Worm (Caenorhabditis elegans) whole organism, L4/young adult: ENCODE results near the gene C15C8.6.
A peak's percentile ranks its signal among the peaks of the same experiment; 100 is the strongest.

ENCODE experiments used
- W03F9.2 ChIP-seq: fragments of 150-350 bp; optimal IDR thresholded peaks from 2 replicates; lab custom pipeline; 2014; ENCODE audit warnings: missing biosample characterization, missing genetic modification characterization
- dao-5 ChIP-seq: sonication (generic microtip); optimal IDR thresholded peaks from 2 replicates; lab custom pipeline; 2016; ENCODE audit warnings: missing genotype, missing genetic modification characterization, moderate library complexity, missing compliant biosample characterization
- him-1 ChIP-seq: sonication (generic microtip); optimal IDR thresholded peaks from 2 replicates; lab custom pipeline; 2016; ENCODE audit warnings: missing genotype, missing genetic modification reagents, missing genetic modification characterization, missing compliant biosample characterization

Gene C15C8.6

ce11 chrV:12751495-12752050 lies at the start of gene C15C8.6:
Gene C15C8.6 (minus strand): TSS chrV:12751545.
- no peak for TF ChIP-seq dao-5
- TF ChIP-seq W03F9.2: no peak
- no peak for TF ChIP-seq him-1

- no peak for TF ChIP-seq dao-5
- no peak for TF ChIP-seq him-1
- TF ChIP-seq W03F9.2: no peak
Measured at ce11 chrV:12800171-12800570, 48.8 kb upstream of the C15C8.6 start, which contains the start of gene ugt-3. Gene ugt-3 (minus strand): TSS chrV:12800271.

ce11 chrV:12797992-12798391 lies 46.6 kb upstream of the C15C8.6 start, which contains the start of gene ugt-6:
Gene ugt-6 (minus strand): TSS chrV:12798224.
- TF ChIP-seq W03F9.2: no peak

DNA sequence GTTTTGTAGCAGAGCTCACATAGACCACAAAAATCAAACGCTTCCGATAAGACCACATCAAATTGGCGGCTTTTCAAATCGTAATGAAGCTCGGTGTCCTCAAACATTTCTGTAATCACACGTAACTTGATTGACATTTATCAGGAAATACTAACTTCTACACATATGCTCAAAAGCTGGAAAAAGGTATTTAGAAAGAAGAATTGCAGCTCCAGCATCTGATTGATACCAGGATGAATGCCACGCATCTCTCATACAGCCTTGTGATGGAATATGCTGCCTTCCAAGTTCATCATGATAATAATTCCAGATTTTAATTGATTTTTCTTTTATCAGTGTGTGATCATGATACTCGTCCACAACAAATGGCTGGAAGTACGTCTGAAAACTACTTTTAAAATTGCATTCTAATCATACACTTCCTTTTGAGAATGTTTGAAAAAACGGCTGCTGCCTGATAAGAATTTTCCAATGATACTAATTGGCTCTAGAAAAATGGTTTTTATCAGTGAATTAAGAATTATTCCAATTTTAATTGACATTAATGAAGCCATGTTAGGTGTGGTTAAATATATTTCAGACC lies 45.7 kb upstream of the C15C8.6 start:
- no peak for TF ChIP-seq W03F9.2
- no peak for TF ChIP-seq him-1
- TF ChIP-seq dao-5: no peak

ce11 chrV:12795927-12796326 lies 44.6 kb upstream of the C15C8.6 start:
- TF ChIP-seq him-1 (no peak), dao-5 (no peak), W03F9.2 (no peak)

ce11 chrV:12795196-12795595 lies 43.9 kb upstream of the C15C8.6 start, which contains the start of gene ugt-4:
Gene ugt-4 (minus strand): TSS chrV:12795336.
- TF ChIP-seq dao-5 (no peak), him-1 (no peak), W03F9.2 (no peak)

ce11 chrV:12792752-12793151 lies 41.4 kb upstream of the C15C8.6 start, which contains the start of gene ugt-5:
Gene ugt-5 (minus strand): TSS chrV:12792965.
- TF ChIP-seq dao-5: no peak

DNA sequence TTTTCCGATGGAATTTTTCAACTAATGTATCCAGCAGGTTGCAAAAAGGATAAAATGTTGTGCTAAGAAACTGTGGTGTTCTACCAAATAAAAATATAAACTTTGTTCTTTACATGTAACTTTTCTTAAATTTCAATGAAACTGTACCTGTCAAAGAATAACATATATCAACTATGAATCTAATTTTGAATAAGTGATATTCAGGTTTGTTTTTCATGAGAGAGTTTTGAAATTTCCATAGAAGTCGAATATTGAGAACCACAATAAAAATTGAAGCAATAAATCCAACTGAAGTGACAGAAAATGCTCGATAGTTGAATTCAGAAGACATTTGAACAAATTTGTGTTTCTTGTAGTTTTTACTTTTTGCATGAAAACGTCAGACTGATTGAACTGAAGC lies 38.8 kb upstream of the C15C8.6 start, which contains the start of gene srbc-43:
Gene srbc-43, minus strand, starts transcription at position 331 of the 400 bp plus-strand sequence.
- TF ChIP-seq W03F9.2 (no peak), dao-5 (no peak), him-1 (no peak)

ce11 chrV:12788451-12788850 lies 37.1 kb upstream of the C15C8.6 start, which contains the start of gene srbc-44:
Gene srbc-44 (minus strand): TSS chrV:12788551.
- no peak for TF ChIP-seq W03F9.2
- TF ChIP-seq him-1: no peak
- TF ChIP-seq dao-5: no peak

- TF ChIP-seq W03F9.2: no peak
- TF ChIP-seq him-1: no peak
- no peak for TF ChIP-seq dao-5
Measured at ce11 chrV:12787026-12787425, 35.7 kb upstream of the C15C8.6 start, which contains the start of gene fkb-4. Gene fkb-4 (minus strand): TSS chrV:12787126.

DNA sequence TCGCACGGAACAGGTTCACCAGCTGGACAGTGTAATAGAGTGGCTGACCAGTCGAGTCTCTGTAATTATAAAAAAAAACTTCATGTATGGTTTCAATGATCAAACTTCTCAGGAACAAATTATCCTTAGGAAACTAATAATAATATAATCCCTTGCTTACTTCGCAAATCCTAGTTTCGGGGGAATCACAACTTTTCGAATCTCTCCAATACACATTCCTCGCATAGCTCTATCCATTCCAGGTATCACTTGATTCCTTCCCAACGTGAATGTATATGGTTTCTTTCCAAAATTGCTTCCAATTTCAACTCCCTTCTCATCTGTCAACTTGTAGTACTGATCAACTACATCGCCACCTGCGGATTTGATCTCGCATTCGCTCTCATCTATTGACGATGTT lies 35.0 kb upstream of the C15C8.6 start:
- TF ChIP-seq W03F9.2: no peak
- TF ChIP-seq him-1: no peak
- TF ChIP-seq dao-5: no peak

DNA sequence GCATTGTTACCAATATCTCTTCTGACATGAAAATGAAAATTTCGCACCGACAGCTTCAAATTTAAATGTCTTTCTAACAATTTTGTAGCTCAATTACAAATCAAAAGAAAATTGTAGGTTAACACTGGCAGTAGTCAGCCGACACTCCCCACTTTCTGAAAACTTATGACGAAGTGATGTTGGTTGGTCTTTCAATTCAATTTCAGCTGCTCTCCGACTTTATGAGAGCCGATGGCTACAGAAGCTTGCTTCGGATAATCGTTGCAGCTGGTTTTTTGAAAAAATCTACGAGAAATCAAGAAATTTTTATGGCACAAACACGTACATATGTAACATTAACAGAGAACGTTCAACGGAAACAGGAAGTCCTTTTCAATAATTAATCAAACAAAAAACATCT lies 33.5 kb upstream of the C15C8.6 start, which contains the start of gene sre-20:
Gene sre-20, minus strand, starts transcription at position 101 of the 400 bp plus-strand sequence.
- no peak for TF ChIP-seq him-1
- no peak for TF ChIP-seq dao-5
- TF ChIP-seq W03F9.2: no peak

DNA sequence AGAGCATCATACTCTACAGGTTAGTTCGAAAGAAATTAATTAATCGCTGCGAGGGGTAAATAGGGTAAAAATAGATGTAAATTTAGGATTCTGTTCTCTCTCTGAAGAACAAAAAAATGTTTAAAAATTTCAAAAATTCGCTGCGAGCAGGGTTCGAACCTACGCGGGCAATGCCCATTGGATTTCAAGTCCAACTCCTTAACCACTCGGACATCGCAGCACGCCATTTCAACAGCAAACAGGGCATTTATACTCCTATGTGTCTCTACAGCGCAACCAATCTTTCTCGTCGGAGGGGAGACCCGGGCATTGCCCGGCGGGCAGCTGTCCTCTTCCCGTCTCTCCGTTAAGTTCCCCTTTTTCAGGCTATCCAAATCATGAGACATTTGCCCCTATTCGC lies 28.9 kb upstream of the C15C8.6 start:
- TF ChIP-seq dao-5 (peak; percentile 61), W03F9.2 (no peak), him-1 (peak; percentile 29)

DNA sequence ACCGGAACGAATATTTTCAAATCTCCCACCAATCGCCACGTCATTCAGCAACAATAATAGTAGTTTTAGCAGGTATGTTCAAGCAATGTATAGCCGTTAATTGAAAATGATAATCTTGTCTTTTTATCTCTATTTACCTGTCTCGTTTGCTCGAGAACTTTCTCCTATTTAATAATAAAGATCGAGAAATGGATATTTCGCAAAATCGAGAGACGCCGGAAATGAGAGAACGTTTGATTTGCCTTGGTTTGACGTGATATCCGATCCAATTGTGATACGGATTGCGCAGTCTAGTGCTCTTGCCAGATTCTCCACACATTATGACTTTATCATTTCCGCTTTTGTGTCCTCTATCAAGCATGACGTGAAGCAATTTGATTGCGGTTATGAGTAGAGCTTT lies 22.5 kb upstream of the C15C8.6 start:
- TF ChIP-seq W03F9.2: no peak
- TF ChIP-seq dao-5: no peak
- TF ChIP-seq him-1: no peak

DNA sequence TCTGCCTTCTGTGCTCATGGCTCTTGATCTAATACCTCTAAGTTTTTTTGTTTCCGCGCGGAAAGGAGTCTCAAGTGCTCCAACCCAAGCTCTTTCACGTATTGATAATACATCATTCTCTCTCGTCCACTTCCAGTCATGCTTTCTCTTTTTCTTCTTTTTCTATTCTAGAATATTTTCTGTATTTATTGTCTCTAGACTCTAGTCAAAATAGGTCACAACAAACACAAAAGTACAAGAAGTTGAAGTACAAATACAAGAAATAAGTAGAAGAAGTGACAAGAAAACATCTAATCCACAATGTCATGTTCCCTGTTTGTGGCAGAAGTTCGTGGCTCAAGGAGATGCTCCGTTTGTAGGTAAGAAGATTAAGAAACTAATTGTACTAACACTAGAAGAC lies 21.9 kb upstream of the C15C8.6 start, which contains the start of gene ZC455.1:
Gene ZC455.1, plus strand, starts transcription at position 301 of the 400 bp plus-strand sequence.
- TF ChIP-seq dao-5 (no peak), him-1 (no peak), W03F9.2 (no peak)

DNA sequence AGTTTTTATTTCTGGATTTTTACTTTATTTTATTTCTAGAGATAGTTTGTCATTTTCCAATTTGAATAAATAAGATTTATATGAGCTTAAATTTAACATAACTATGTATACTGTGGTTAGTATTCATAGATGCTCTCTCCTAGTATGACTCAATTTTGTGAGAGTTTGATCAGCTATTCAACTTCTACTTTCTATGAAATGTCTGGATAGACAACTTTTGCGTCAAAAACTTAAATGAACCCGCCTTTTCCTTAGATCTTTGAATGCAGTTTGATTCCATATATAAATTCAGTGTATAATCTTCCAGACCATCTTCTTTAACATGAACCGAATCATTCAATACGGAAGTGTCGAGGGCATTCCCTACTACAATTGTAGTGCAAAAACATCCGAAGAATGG lies 17.6 kb upstream of the C15C8.6 start, which contains the start of gene srt-43:
Gene srt-43, plus strand, starts transcription at position 301 of the 400 bp plus-strand sequence.
- TF ChIP-seq dao-5 (no peak), him-1 (no peak), W03F9.2 (no peak)
